Worm (Caenorhabditis elegans) whole organism, late embryonic: Measurements from ENCODE around the gene snb-7.

ENCODE experiments used
- ceh-18 ChIP-seq: sonication (generic microtip); optimal IDR thresholded peaks from 2 replicates; lab custom pipeline; 2016; ENCODE audit warnings: missing genetic modification characterization, missing compliant biosample characterization
- ceh-24 ChIP-seq: sonication (generic microtip); optimal IDR thresholded peaks from 2 replicates; lab custom pipeline; 2016; ENCODE audit warnings: mild to moderate bottlenecking, missing genetic modification characterization, missing compliant biosample characterization
- dmd-4 ChIP-seq: sonication (generic microtip); optimal IDR thresholded peaks from 2 replicates; lab custom pipeline; 2016; ENCODE audit warnings: borderline replicate concordance, missing genetic modification characterization, missing compliant biosample characterization
- elt-2 ChIP-seq: sonication (generic microtip); optimal IDR thresholded peaks from 2 replicates; lab custom pipeline; 2016; ENCODE audit warnings: missing genetic modification reagents, missing genetic modification characterization, missing compliant biosample characterization
- pqm-1 ChIP-seq: sonication (generic microtip); optimal IDR thresholded peaks from 2 replicates; lab custom pipeline; 2016; ENCODE audit warnings: missing genetic modification characterization, missing compliant biosample characterization
- unc-55 ChIP-seq: sonication (generic microtip); optimal IDR thresholded peaks from 2 replicates; lab custom pipeline; 2017; ENCODE audit warnings: missing biosample characterization, missing genetic modification reagents, missing genetic modification characterization
- unc-86 ChIP-seq: sonication (generic microtip); optimal IDR thresholded peaks from 2 replicates; lab custom pipeline; 2016; ENCODE audit warnings: missing genetic modification characterization, missing compliant biosample characterization

DNA sequence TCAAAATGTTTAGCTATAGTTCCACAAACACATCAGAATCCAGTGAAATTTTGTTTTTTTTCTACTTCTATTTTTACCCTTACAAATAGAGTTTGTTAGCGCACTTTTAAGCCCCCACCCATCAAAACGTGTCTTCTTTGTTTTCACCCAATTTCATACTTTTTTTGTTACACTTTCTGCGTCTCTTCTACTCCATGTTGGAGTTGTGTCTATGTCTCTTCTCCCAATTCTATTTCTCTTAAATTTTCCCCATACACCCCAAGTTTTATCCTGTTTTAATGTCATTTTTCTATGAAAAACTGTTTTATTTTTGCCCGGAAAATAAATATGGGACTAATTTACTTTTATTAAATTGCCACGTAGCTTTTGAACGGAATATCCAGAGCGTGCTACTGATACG is 15.3 kb upstream of the snb-7 start:
- TF ChIP-seq ceh-24 (tag; lab: Kevin White, UChicago): no peak
- no peak for TF ChIP-seq ceh-18 (tag; lab: Kevin White, UChicago)
- TF ChIP-seq dmd-4 (tag; lab: Kevin White, UChicago): no peak
- no peak for TF ChIP-seq pqm-1 (tag; lab: Kevin White, UChicago)
- TF ChIP-seq unc-55 (GFP tag; lab: Kevin White, UChicago): no peak
- TF ChIP-seq unc-86 (tag; lab: Kevin White, UChicago): no peak
- no peak for TF ChIP-seq elt-2 (tag; lab: Kevin White, UChicago)
